Worm (Caenorhabditis elegans) whole organism, late embryonic: Measurements from ENCODE around the gene W01H2.2.
A peak's percentile ranks its signal among the peaks of the same experiment; 100 is the strongest.

Experiments
- F13H6.1 ChIP-seq: sonication (generic microtip); optimal IDR thresholded peaks from 2 replicates; lab custom pipeline; 2016; ENCODE audit warnings: missing genetic modification characterization, missing compliant biosample characterization
- Y22D7AL.16 ChIP-seq: sonication (generic microtip); optimal IDR thresholded peaks from 2 replicates; lab custom pipeline; 2016; ENCODE audit warnings: missing genetic modification characterization, missing compliant biosample characterization
- ahr-1 ChIP-seq: sonication (generic microtip); optimal IDR thresholded peaks from 2 replicates; lab custom pipeline; 2016; ENCODE audit warnings: missing genetic modification characterization, missing compliant biosample characterization
- ama-1 ChIP-seq: fragments of 150-350 bp; optimal IDR thresholded peaks from 2 replicates; lab custom pipeline; 2014
- ceh-14 ChIP-seq: sonication (generic microtip); optimal IDR thresholded peaks from 2 replicates; lab custom pipeline; 2016; ENCODE audit warnings: missing genotype, missing genetic modification characterization, missing compliant biosample characterization
- ceh-18 ChIP-seq: sonication (generic microtip); optimal IDR thresholded peaks from 2 replicates; lab custom pipeline; 2016; ENCODE audit warnings: missing genetic modification characterization, missing compliant biosample characterization
- ceh-2 ChIP-seq: sonication (generic microtip); optimal IDR thresholded peaks from 2 replicates; lab custom pipeline; 2016; ENCODE audit warnings: missing genotype, missing genetic modification characterization, missing compliant biosample characterization
- ceh-24 ChIP-seq: sonication (generic microtip); optimal IDR thresholded peaks from 2 replicates; lab custom pipeline; 2016; ENCODE audit warnings: mild to moderate bottlenecking, missing genetic modification characterization, missing compliant biosample characterization
- ceh-30 ChIP-seq: fragments of 150-350 bp; optimal IDR thresholded peaks from 2 replicates; lab custom pipeline; 2014; ENCODE audit warnings: missing biosample characterization, missing genetic modification characterization
- ceh-31 ChIP-seq: sonication (generic microtip); optimal IDR thresholded peaks from 2 replicates; lab custom pipeline; 2016; ENCODE audit warnings: missing genetic modification characterization, missing compliant biosample characterization
- ceh-34 ChIP-seq: sonication (generic microtip); optimal IDR thresholded peaks from 2 replicates; lab custom pipeline; 2016; ENCODE audit warnings: mild to moderate bottlenecking, missing genetic modification characterization, missing compliant biosample characterization
- ceh-48 ChIP-seq: sonication (generic microtip); optimal IDR thresholded peaks from 2 replicates; lab custom pipeline; 2016; ENCODE audit warnings: missing genetic modification characterization, inconsistent platforms, missing compliant biosample characterization
- che-1 ChIP-seq: sonication (generic microtip); optimal IDR thresholded peaks from 2 replicates; lab custom pipeline; 2016; ENCODE audit warnings: mild to moderate bottlenecking, missing genetic modification characterization, missing compliant biosample characterization
- dmd-4 ChIP-seq: sonication (generic microtip); optimal IDR thresholded peaks from 2 replicates; lab custom pipeline; 2016; ENCODE audit warnings: borderline replicate concordance, missing genetic modification characterization, missing compliant biosample characterization
- dve-1 ChIP-seq: sonication (generic microtip); optimal IDR thresholded peaks from 2 replicates; lab custom pipeline; 2017; ENCODE audit warnings: antibody characterized with exemption, mild to moderate bottlenecking, missing genetic modification characterization, missing compliant biosample characterization
- elt-2 ChIP-seq: sonication (generic microtip); optimal IDR thresholded peaks from 2 replicates; lab custom pipeline; 2016; ENCODE audit warnings: missing genetic modification reagents, missing genetic modification characterization, missing compliant biosample characterization
- ets-4 ChIP-seq: sonication (generic microtip); optimal IDR thresholded peaks from 2 replicates; lab custom pipeline; 2016; ENCODE audit warnings: missing genetic modification characterization, missing compliant biosample characterization
- fax-1 ChIP-seq: sonication (generic microtip); optimal IDR thresholded peaks from 2 replicates; lab custom pipeline; 2016; ENCODE audit warnings: missing genotype, missing genetic modification characterization, missing compliant biosample characterization
- fkh-10 ChIP-seq: fragments of 150-350 bp; optimal IDR thresholded peaks from 2 replicates; lab custom pipeline; 2014; ENCODE audit warnings: missing biosample characterization, missing genetic modification reagents, missing genetic modification characterization
- fkh-6 ChIP-seq: sonication (generic microtip); optimal IDR thresholded peaks from 2 replicates; lab custom pipeline; 2016; ENCODE audit warnings: missing genetic modification characterization, missing compliant biosample characterization
- hlh-13 ChIP-seq: fragments of 200-800 bp; sonication (Bioruptor generic); optimal IDR thresholded peaks from 2 replicates; lab custom pipeline; 2018; ENCODE audit warnings: mild to moderate bottlenecking, missing genetic modification characterization, missing compliant biosample characterization
- hlh-30 ChIP-seq: sonication (generic microtip); optimal IDR thresholded peaks from 2 replicates; lab custom pipeline; 2017; ENCODE audit warnings: antibody characterized with exemption, missing genetic modification characterization, missing compliant biosample characterization; ENCODE audit not compliant: insufficient read depth
- lin-11 ChIP-seq: fragments of 200-800 bp; sonication (Bioruptor generic); optimal IDR thresholded peaks from 2 replicates; lab custom pipeline; 2018; ENCODE audit warnings: mild to moderate bottlenecking, missing genetic modification characterization, missing compliant biosample characterization
- mec-3 ChIP-seq: sonication (generic microtip); optimal IDR thresholded peaks from 2 replicates; lab custom pipeline; 2016; ENCODE audit warnings: borderline replicate concordance, missing genetic modification characterization, missing compliant biosample characterization
- nfya-1 ChIP-seq: sonication (generic microtip); optimal IDR thresholded peaks from 2 replicates; lab custom pipeline; 2017; ENCODE audit warnings: missing genetic modification characterization, mild to moderate bottlenecking, missing compliant biosample characterization, antibody characterized with exemption, moderate library complexity
- nhr-11 ChIP-seq: fragments of 150-350 bp; optimal IDR thresholded peaks from 2 replicates; lab custom pipeline; 2014; ENCODE audit warnings: missing biosample characterization, missing genetic modification characterization
- nhr-232 ChIP-seq: sonication (generic microtip); optimal IDR thresholded peaks from 2 replicates; lab custom pipeline; 2016; ENCODE audit warnings: missing genetic modification characterization, missing compliant biosample characterization
- npax-4 ChIP-seq: sonication (generic microtip); optimal IDR thresholded peaks from 2 replicates; lab custom pipeline; 2016; ENCODE audit warnings: missing genetic modification characterization, missing compliant biosample characterization
- odd-2 ChIP-seq: sonication (generic microtip); optimal IDR thresholded peaks from 2 replicates; lab custom pipeline; 2017; ENCODE audit warnings: antibody characterized with exemption, mild to moderate bottlenecking, missing genetic modification characterization, missing compliant biosample characterization
- pag-3 ChIP-seq: sonication (generic microtip); optimal IDR thresholded peaks from 2 replicates; lab custom pipeline; 2016; ENCODE audit warnings: missing compliant biosample characterization, missing genetic modification characterization, borderline replicate concordance
- pat-9 ChIP-seq: fragments of 200-800 bp; sonication (Bioruptor generic); optimal IDR thresholded peaks from 2 replicates; lab custom pipeline; 2018; ENCODE audit warnings: mild to moderate bottlenecking, missing genetic modification characterization, moderate library complexity, missing compliant biosample characterization
- pax-1 ChIP-seq: fragments of 150-350 bp; optimal IDR thresholded peaks from 2 replicates; lab custom pipeline; 2014; ENCODE audit warnings: missing biosample characterization, missing genetic modification characterization
- pha-2 ChIP-seq: sonication (generic microtip); optimal IDR thresholded peaks from 2 replicates; lab custom pipeline; 2017; ENCODE audit warnings: mild to moderate bottlenecking, missing genetic modification characterization, missing compliant biosample characterization
- pros-1 ChIP-seq: fragments of 150-350 bp; optimal IDR thresholded peaks from 2 replicates; lab custom pipeline; 2014; ENCODE audit warnings: missing biosample characterization, missing genetic modification reagents, missing genetic modification characterization
- ref-2 ChIP-seq: sonication (generic microtip); optimal IDR thresholded peaks from 2 replicates; lab custom pipeline; 2016; ENCODE audit warnings: missing genetic modification characterization, missing compliant biosample characterization
- rnt-1 ChIP-seq: sonication (generic microtip); optimal IDR thresholded peaks from 2 replicates; lab custom pipeline; 2016; ENCODE audit warnings: missing genetic modification characterization, missing compliant biosample characterization
- sdc-2 ChIP-seq: sonication (generic microtip); optimal IDR thresholded peaks from 2 replicates; lab custom pipeline; 2016; ENCODE audit warnings: missing genotype, missing genetic modification characterization, missing compliant biosample characterization
- sox-2 ChIP-seq: fragments of 200-800 bp; sonication (Bioruptor generic); IDR thresholded peaks from 2 replicates; pipeline ENCODE4 v1.3.6; 2022; ENCODE audit warnings: missing genetic modification reagents, missing genetic modification characterization, missing compliant biosample characterization
- sox-4 ChIP-seq: sonication (generic microtip); optimal IDR thresholded peaks from 2 replicates; lab custom pipeline; 2017; ENCODE audit warnings: mild to moderate bottlenecking, missing genetic modification characterization, inconsistent platforms, missing compliant biosample characterization
- tbx-2 ChIP-seq: sonication (generic microtip); optimal IDR thresholded peaks from 2 replicates; lab custom pipeline; 2016; ENCODE audit warnings: missing genetic modification characterization, missing compliant biosample characterization
- unc-3 ChIP-seq, 2 experiments: fragments of 200-800 bp in 1 of 2; sonication (Bioruptor generic) in 1 of 2; sonication (generic microtip) in 1 of 2; conservative IDR thresholded peaks in 1 of 2; optimal IDR thresholded peaks in 1 of 2; 2 replicates each; pipeline versions ENCODE4 v1.3.6 to Lab custom; 2016 to 2022; ENCODE audit warnings: missing compliant biosample characterization in 2 of 2, missing genetic modification characterization in 2 of 2, missing genetic modification reagents in 1 of 2
- unc-42 ChIP-seq: sonication (generic microtip); optimal IDR thresholded peaks from 2 replicates; lab custom pipeline; 2016; ENCODE audit warnings: missing genotype, missing genetic modification characterization, missing compliant biosample characterization
- unc-55 ChIP-seq: sonication (generic microtip); optimal IDR thresholded peaks from 2 replicates; lab custom pipeline; 2017; ENCODE audit warnings: missing biosample characterization, missing genetic modification reagents, missing genetic modification characterization
- ztf-16 ChIP-seq: sonication (generic microtip); optimal IDR thresholded peaks from 2 replicates; lab custom pipeline; 2017; ENCODE audit warnings: missing genetic modification characterization, missing compliant biosample characterization

W01H2.2 gene

DNA sequence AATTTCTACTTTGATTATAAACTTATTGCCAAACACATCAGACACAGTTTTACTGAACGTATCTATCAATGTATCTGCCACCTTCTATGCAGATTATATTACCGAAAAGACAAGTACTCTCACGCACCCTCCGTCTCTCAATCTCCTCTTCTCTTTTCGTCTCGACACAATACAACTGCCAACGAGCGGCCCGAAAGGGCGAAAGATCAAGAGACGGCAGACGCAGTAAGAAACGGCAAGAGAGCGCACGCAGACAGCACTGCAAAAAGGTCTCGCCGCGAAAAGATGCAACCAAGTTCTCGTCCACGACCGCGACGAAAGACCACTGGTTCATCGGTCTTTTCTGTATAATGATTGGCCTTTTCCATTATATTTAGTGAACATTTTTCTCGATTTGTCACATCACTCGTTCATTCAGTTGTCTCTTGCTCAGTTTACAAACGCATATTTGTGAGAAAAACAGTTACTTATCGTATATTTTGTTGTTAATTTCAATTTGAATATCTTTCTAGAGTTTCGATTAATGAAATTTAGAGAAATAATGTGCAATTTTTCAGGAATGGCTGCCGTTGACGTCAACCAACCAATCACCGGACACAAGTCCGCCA is 27.6 kb downstream of the W01H2.2 start, which contains the start of gene vha-12:
vha-12 (plus strand) TSS at position 558 of the 608 bp plus-strand sequence.
- TF ChIP-seq ceh-24 (tag; lab: Kevin White, UChicago) (no peak), dmd-4 (tag; lab: Kevin White, UChicago) (peak; percentile 50), ceh-31 (tag; lab: Kevin White, UChicago) (peak; percentile 87), ceh-2 (tag; lab: Kevin White, UChicago) (peak; percentile 29), ztf-16 (no peak), rnt-1 (peak; percentile 48), ceh-48 (no peak), fkh-6 (tag; lab: Kevin White, UChicago) (no peak), fkh-10 (GFP tag; lab: Kevin White, UChicago) (no peak), ceh-18 (tag; lab: Kevin White, UChicago) (peak; percentile 64), ama-1 (lab: Kevin White, UChicago) (peak; percentile 45), pag-3 (tag; lab: Kevin White, UChicago) (no peak), sox-2 (GFP tag; lab: Robert Waterston, UW) (peak; percentile 32; the same call in 1 of the 2 replicates), sdc-2 (peak; percentile 82), unc-42 (peak; percentile 82), pros-1 (tag; lab: Kevin White, UChicago) (peak; percentile 76), tbx-2 (tag; lab: Kevin White, UChicago) (peak; percentile 83), hlh-13 (no peak), dve-1 (tag; lab: Kevin White, UChicago) (peak; percentile 70), elt-2 (tag; lab: Kevin White, UChicago) (peak; percentile 50), ceh-30 (tag; lab: Kevin White, UChicago) (no peak), hlh-30 (peak; percentile 51), ceh-14 (peak; percentile 18), ceh-34 (tag; lab: Kevin White, UChicago) (peak; percentile 94), nfya-1 (tag; lab: Kevin White, UChicago) (peak; percentile 86), unc-55 (peak; percentile 66), ets-4 (tag; lab: Kevin White, UChicago) (peak; percentile 77), pha-2 (tag; lab: Kevin White, UChicago) (peak; percentile 24), pax-1 (peak; percentile 76), ref-2 (tag; lab: Kevin White, UChicago) (no peak)
- TF ChIP-seq, all 69 proteins: peak for 21

DNA sequence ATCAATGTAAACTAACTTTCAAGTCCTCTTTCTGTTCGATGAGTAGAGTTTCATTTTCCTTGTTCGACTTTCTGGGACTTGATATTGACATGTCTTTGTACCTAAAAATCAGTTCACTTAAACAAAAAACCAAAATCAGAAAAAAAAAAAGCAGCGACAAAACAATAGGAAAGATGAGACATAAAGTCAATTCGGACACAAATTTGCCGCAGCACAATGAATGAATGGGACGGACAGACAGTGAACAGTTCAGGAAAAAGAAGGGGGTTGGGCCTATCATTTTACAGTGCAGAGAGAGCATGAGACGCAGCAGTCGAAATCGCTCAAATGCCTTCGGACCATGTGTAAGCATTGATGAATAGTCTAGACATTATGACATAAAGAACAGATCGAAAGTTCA is 31.6 kb downstream of the W01H2.2 start, which contains the start of gene mrp-6:
mrp-6 (minus strand) TSS at position 101 of the 400 bp plus-strand sequence.
- TF ChIP-seq tbx-2 (tag; lab: Kevin White, UChicago) (no peak), dve-1 (tag; lab: Kevin White, UChicago) (no peak), ceh-30 (tag; lab: Kevin White, UChicago) (no peak), odd-2 (tag; lab: Kevin White, UChicago) (no peak), unc-55 (no peak), sdc-2 (no peak), sox-4 (tag; lab: Kevin White, UChicago) (no peak), lin-11 (tag; lab: Kevin White, UChicago) (no peak), ceh-2 (tag; lab: Kevin White, UChicago) (no peak), nfya-1 (tag; lab: Kevin White, UChicago) (no peak), fkh-6 (tag; lab: Kevin White, UChicago) (no peak), nhr-11 (no peak), ceh-18 (tag; lab: Kevin White, UChicago) (no peak), pat-9 (no peak), unc-3 (GFP tag; conservative IDR thresholded peaks at IDR 0.05; lab: Robert Waterston, UW) (no peak), unc-3 (tag; optimal IDR thresholded peaks at IDR 0.05; lab: Kevin White, UChicago) (no peak), F13H6.1 (no peak)

- TF ChIP-seq npax-4 (tag; lab: Kevin White, UChicago) (no peak), hlh-13 (no peak), unc-42 (no peak), Y22D7AL.16 (tag; lab: Kevin White, UChicago) (no peak), dve-1 (tag; lab: Kevin White, UChicago) (no peak), pag-3 (tag; lab: Kevin White, UChicago) (no peak), mec-3 (tag; lab: Kevin White, UChicago) (no peak), nhr-232 (tag; lab: Kevin White, UChicago) (no peak), fax-1 (tag; lab: Kevin White, UChicago) (no peak), ceh-24 (tag; lab: Kevin White, UChicago) (no peak), ahr-1 (tag; lab: Kevin White, UChicago) (no peak), che-1 (tag; lab: Kevin White, UChicago) (no peak)
- TF ChIP-seq, all 69 proteins: peak for 0
These were observed 40.9 kb downstream of the W01H2.2 start, which contains the start of gene ZK470.6 for ce11 chrX:4177394-4177793. ZK470.6 (minus strand) TSS chrX:4177494.
